Worm (Caenorhabditis elegans) whole organism, L3 larva: Measurements from ENCODE around the gene Y67D2.2.

Experiments
- ama-1 ChIP-seq: fragments of 150-350 bp; optimal IDR thresholded peaks from 2 replicates; lab custom pipeline; 2018
- unc-62 ChIP-seq: fragments of 150-350 bp; sonication (generic microtip); optimal IDR thresholded peaks from 4 replicates; lab custom pipeline; 2014; ENCODE audit warnings: missing biosample characterization, missing genetic modification reagents, missing genetic modification characterization

- TF ChIP-seq unc-62 (GFP tag; lab: Kevin White, UChicago) (no peak), ama-1 (no peak)
These were observed 40.7 kb upstream of the Y67D2.2 start, which contains the start of gene tmem-120 for ce11 chrIII:1517893-1518292.
